Worm (Caenorhabditis elegans): ENCODE measurements around the gene gpa-2.
A peak's percentile ranks its signal among the peaks of the same experiment; 100 is the strongest.

Gene gpa-2

ce11 chrV:8409594-8409993 is 38.8 kb downstream of the gpa-2 start (continued):
- TF ChIP-seq unc-130 (GFP tag; optimal IDR thresholded peaks at IDR 0.05), result no peak
- no peak for TF ChIP-seq mxl-2 (GFP tag; conservative IDR thresholded peaks at IDR 0.05)
- TF ChIP-seq unc-62 (GFP tag; optimal IDR thresholded peaks at IDR 0.05 in 1 of 2), result peak in 1 of 2 experiments; percentile 37
- TF ChIP-seq unc-62 (tag; optimal IDR thresholded peaks at IDR 0.05), result no peak
- TF ChIP-seq tra-1 (GFP tag; IDR thresholded peaks at IDR 0.05), result no peak
- no peak for TF ChIP-seq pqm-1 (tag; optimal IDR thresholded peaks at IDR 0.05)
- TF ChIP-seq dmd-6 (GFP tag; IDR thresholded peaks at IDR 0.05), result no peak
- no peak for TF ChIP-seq F49E8.2 (tag; optimal IDR thresholded peaks at IDR 0.05; ENCODE audit: borderline replicate concordance)
- TF ChIP-seq nhr-77 (tag; optimal IDR thresholded peaks at IDR 0.05), result no peak
- no peak for TF ChIP-seq nhr-25 (tag; optimal IDR thresholded peaks at IDR 0.05; ENCODE audit: borderline replicate concordance, insufficient read depth)
- TF ChIP-seq mes-2 (tag; optimal IDR thresholded peaks at IDR 0.05; ENCODE audit: poor library complexity, severe bottlenecking), result no peak
- no peak for TF ChIP-seq duxl-1 (tag; optimal IDR thresholded peaks at IDR 0.05; ENCODE audit: poor library complexity)
- TF ChIP-seq mxl-3 (GFP tag; optimal IDR thresholded peaks at IDR 0.05), result peak; percentile 55
- no peak for TF ChIP-seq gei-8 (GFP tag; optimal IDR thresholded peaks at IDR 0.05)
- no peak for TF ChIP-seq pha-4 (GFP tag; IDR thresholded peaks at IDR 0.05)
- no peak for TF ChIP-seq pha-4 (tag; optimal IDR thresholded peaks at IDR 0.05)
- TF ChIP-seq saeg-2 (GFP tag; IDR thresholded peaks at IDR 0.05), result no peak
- peak; percentile 37 for TF ChIP-seq hlh-30 (tag; optimal IDR thresholded peaks at IDR 0.05; ENCODE audit: insufficient read depth)

- no peak for TF ChIP-seq dve-1 (tag; optimal IDR thresholded peaks at IDR 0.05; ENCODE audit: insufficient read depth)
- no peak for TF ChIP-seq daf-12 (tag; optimal IDR thresholded peaks at IDR 0.05)
- peak in 1 of 2 experiments; percentile 93 for TF ChIP-seq unc-62 (GFP tag; optimal IDR thresholded peaks at IDR 0.05 in 1 of 2)
- no peak for TF ChIP-seq unc-62 (tag; optimal IDR thresholded peaks at IDR 0.05)
- no peak for TF ChIP-seq ceh-20 (GFP tag; IDR thresholded peaks at IDR 0.05)
- no peak for TF ChIP-seq F49E8.2 (tag; optimal IDR thresholded peaks at IDR 0.05; ENCODE audit: borderline replicate concordance)
- TF ChIP-seq set-16 (GFP tag; IDR thresholded peaks at IDR 0.05), result no peak
- TF ChIP-seq hmg-1.1 (GFP tag; IDR thresholded peaks at IDR 0.05), result no peak
Observed at ce11 chrV:8410406-8410805, 39.6 kb downstream of the gpa-2 start, which contains the start of gene F52E1.2. F52E1.2 (plus strand) TSS chrV:8410595.

DNA sequence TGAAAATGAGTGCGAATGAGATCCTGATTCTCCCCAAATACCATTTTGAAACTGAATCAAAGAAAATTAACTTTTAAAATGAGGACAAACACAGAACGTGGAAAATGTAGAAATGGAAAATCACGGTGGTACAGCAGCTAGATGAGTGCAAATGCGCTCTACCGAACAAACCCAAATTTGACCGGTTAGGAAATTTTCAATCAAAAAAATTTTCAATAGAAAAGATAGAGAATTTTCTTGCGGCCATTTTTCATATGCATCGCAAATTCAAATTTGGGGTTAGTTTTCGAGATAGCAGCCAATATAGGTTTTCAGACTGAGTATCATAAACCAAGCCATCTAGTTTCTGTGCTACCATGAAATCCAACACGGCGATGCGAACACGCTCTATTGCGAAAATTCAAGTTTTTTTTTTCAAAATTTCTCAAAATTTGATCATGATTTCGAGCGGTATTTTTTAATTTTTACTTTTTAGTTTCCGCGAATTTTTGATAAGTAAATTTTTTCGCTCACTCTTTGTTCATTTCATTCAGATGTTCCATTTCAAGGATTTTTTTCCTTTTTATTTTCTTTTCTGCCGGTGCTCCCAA is 42.7 kb downstream of the gpa-2 start, which contains the start of gene vha-18:
TSS of gene vha-18 (minus strand) at position 51 of the 590 bp plus-strand sequence.
- TF ChIP-seq spr-1 (tag; optimal IDR thresholded peaks at IDR 0.05), result no peak
- TF ChIP-seq unc-130 (GFP tag; optimal IDR thresholded peaks at IDR 0.05), result peak; percentile 86
- TF ChIP-seq daf-16 (GFP tag; optimal IDR thresholded peaks at IDR 0.05), result no peak
- TF ChIP-seq daf-16 (tag; optimal IDR thresholded peaks at IDR 0.05), result no peak
- TF ChIP-seq Y48G9A.11 (GFP tag; IDR thresholded peaks at IDR 0.05), result peak; percentile 90
- no peak for TF ChIP-seq ceh-32 (tag; optimal IDR thresholded peaks at IDR 0.05; ENCODE audit: poor library complexity)
- no peak for TF ChIP-seq hlh-30 (tag; optimal IDR thresholded peaks at IDR 0.05; ENCODE audit: insufficient read depth)
- no peak for TF ChIP-seq madf-5 (GFP tag; IDR thresholded peaks at IDR 0.05)
- peak; percentile 71 for TF ChIP-seq snpc-1.2 (GFP tag; IDR thresholded peaks at IDR 0.05)
- TF ChIP-seq F49E8.2 (tag; optimal IDR thresholded peaks at IDR 0.05; ENCODE audit: borderline replicate concordance), result peak; percentile 88
- peak; percentile 97 for TF ChIP-seq lin-38 (GFP tag; IDR thresholded peaks at IDR 0.05)

DNA sequence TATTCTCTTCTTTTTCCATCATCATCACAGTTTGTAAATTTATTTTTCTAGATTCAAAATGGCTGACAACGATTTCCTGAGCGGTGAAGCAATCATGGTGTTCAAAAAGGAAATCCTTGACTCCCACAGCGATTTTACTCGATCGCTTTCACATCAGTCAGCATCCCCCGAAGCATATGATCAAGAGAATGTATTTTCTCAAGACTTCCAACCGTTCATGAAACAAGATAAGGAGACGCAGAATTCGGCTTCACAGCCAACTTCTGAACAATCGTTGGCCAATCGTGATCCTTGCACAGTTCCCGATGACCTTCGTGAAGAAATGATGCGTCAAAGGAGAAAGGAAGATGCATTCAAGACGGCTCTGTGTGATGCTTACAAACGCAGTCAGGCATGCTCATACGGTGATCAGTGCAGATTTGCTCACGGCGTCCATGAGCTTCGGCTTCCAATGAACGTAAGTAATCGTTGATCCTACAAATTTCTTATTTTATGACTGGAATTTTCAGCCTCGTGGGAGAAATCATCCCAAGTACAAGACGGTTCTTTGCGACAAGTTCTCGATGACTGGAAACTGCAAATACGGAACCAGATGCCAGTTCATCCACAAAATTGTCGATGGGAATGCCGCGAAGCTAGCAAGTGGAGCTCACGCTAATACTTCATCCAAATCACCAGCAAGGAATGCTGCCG is 43.4 kb downstream of the gpa-2 start, which contains the start of gene pos-1:
TSS of gene pos-1 (plus strand) at position 51 of the 693 bp plus-strand sequence.
- TF ChIP-seq Y105C5A.15 (GFP tag; IDR thresholded peaks at IDR 0.05) (no peak), aha-1 (tag) (peak; percentile 97)
